Worm (Caenorhabditis elegans): Measurements from ENCODE around the gene srj-57.
A peak's percentile ranks its signal among the peaks of the same experiment; 100 is the strongest.

The srj-57 gene

ce11 chrV:2881565-2881964, 26.2 kb upstream of the srj-57 start:
- TF ChIP-seq hlh-30 (tag; optimal IDR thresholded peaks at IDR 0.05; ENCODE audit: insufficient read depth) = no peak
- no peak for TF ChIP-seq fkh-10 (GFP tag; optimal IDR thresholded peaks at IDR 0.05)
- TF ChIP-seq ceh-45 (GFP tag; IDR thresholded peaks at IDR 0.05) = no peak

- TF ChIP-seq npax-4 (tag; optimal IDR thresholded peaks at IDR 0.05) (no peak), pag-3 (tag; optimal IDR thresholded peaks at IDR 0.05; ENCODE audit: borderline replicate concordance) (no peak), ttx-3 (tag; optimal IDR thresholded peaks at IDR 0.05) (no peak)
Measured at ce11 chrV:2881016-2881415, 25.6 kb upstream of the srj-57 start, which contains the start of gene ifc-1. Gene ifc-1, plus strand, starts transcription at chrV:2881393.

ce11 chrV:2880356-2880755, 25.0 kb upstream of the srj-57 start:
- TF ChIP-seq dmd-4 (tag; optimal IDR thresholded peaks at IDR 0.05; ENCODE audit: borderline replicate concordance) = no peak
- TF ChIP-seq elt-2 (tag; optimal IDR thresholded peaks at IDR 0.05) = peak; percentile 26
- TF ChIP-seq ceh-45 (GFP tag; IDR thresholded peaks at IDR 0.05) = no peak
- TF ChIP-seq hlh-30 (tag; optimal IDR thresholded peaks at IDR 0.05; ENCODE audit: insufficient read depth) = no peak
- no peak for TF ChIP-seq sdc-2 (tag; optimal IDR thresholded peaks at IDR 0.05)

- TF ChIP-seq rnt-1 (tag; optimal IDR thresholded peaks at IDR 0.05) = no peak
- no peak for TF ChIP-seq sdc-2 (tag; optimal IDR thresholded peaks at IDR 0.05)
- no peak for TF ChIP-seq fax-1 (tag; optimal IDR thresholded peaks at IDR 0.05)
- TF ChIP-seq pag-3 (tag; optimal IDR thresholded peaks at IDR 0.05; ENCODE audit: borderline replicate concordance) = no peak
- TF ChIP-seq ref-2 (tag; optimal IDR thresholded peaks at IDR 0.05) = no peak
Measured at ce11 chrV:2879801-2880200, 24.4 kb upstream of the srj-57 start, which contains the start of gene str-39. Gene str-39, minus strand, starts transcription at chrV:2879901.

- TF ChIP-seq ztf-16 (tag; optimal IDR thresholded peaks at IDR 0.05) (no peak), ceh-30 (tag; optimal IDR thresholded peaks at IDR 0.05) (no peak), ama-1 (optimal IDR thresholded peaks at IDR 0.05) (no peak)
Measured at ce11 chrV:2877509-2877908, 22.1 kb upstream of the srj-57 start, which contains the start of gene F37B4.10. Gene F37B4.10, minus strand, starts transcription at chrV:2877609.

- TF ChIP-seq hlh-13 (GFP tag; optimal IDR thresholded peaks at IDR 0.05) = no peak
Measured at ce11 chrV:2876188-2876831, 20.9 kb upstream of the srj-57 start.

ce11 chrV:2875422-2875821, 20.0 kb upstream of the srj-57 start, which contains the start of gene folt-2:
Gene folt-2, minus strand, starts transcription at chrV:2875600.
- TF ChIP-seq ceh-30 (tag; optimal IDR thresholded peaks at IDR 0.05) = no peak
- TF ChIP-seq madf-2 (tag; optimal IDR thresholded peaks at IDR 0.05) = no peak
- no peak for TF ChIP-seq nhr-232 (tag; optimal IDR thresholded peaks at IDR 0.05)

ce11 chrV:2872947-2873346, 17.6 kb upstream of the srj-57 start:
- TF ChIP-seq fkh-10 (GFP tag; optimal IDR thresholded peaks at IDR 0.05) (no peak), ref-2 (tag; optimal IDR thresholded peaks at IDR 0.05) (no peak), ahr-1 (tag; optimal IDR thresholded peaks at IDR 0.05) (no peak), hlh-30 (tag; optimal IDR thresholded peaks at IDR 0.05; ENCODE audit: insufficient read depth) (no peak), pros-1 (tag; optimal IDR thresholded peaks at IDR 0.05) (no peak), ets-4 (tag; optimal IDR thresholded peaks at IDR 0.05) (no peak), C08G9.2 (tag; optimal IDR thresholded peaks at IDR 0.05) (no peak), npax-4 (tag; optimal IDR thresholded peaks at IDR 0.05) (no peak), elt-2 (tag; optimal IDR thresholded peaks at IDR 0.05) (no peak), fkh-6 (tag; optimal IDR thresholded peaks at IDR 0.05) (no peak), ceh-24 (tag; optimal IDR thresholded peaks at IDR 0.05) (no peak), tbx-2 (tag; optimal IDR thresholded peaks at IDR 0.05) (no peak), ceh-22 (tag; optimal IDR thresholded peaks at IDR 0.05) (no peak), fax-1 (tag; optimal IDR thresholded peaks at IDR 0.05) (no peak), sox-4 (tag; optimal IDR thresholded peaks at IDR 0.05) (no peak), ttx-3 (tag; optimal IDR thresholded peaks at IDR 0.05) (no peak), unc-55 (GFP tag; optimal IDR thresholded peaks at IDR 0.05) (no peak), ama-1 (optimal IDR thresholded peaks at IDR 0.05) (no peak)
